Fruit fly (Drosophila melanogaster): ENCODE results near the gene fu.

dm6 chrX:18643057-18643656, 14.4 kb upstream of the fu start:
- TF ChIP-seq D1 (tag; optimal IDR thresholded peaks at IDR 0.05) (no peak), Snoo (tag; optimal IDR thresholded peaks at IDR 0.05) (no peak), gl (tag; optimal IDR thresholded peaks at IDR 0.05) (no peak), CG34367 (tag; optimal IDR thresholded peaks at IDR 0.05) (no peak), EcR (GFP tag; optimal IDR thresholded peaks at IDR 0.05) (no peak), CG17806 (tag; optimal IDR thresholded peaks at IDR 0.05) (no peak), fd96Ca (GFP tag; IDR thresholded peaks at IDR 0.05) (no peak), CG8159 (tag; optimal IDR thresholded peaks at IDR 0.05) (no peak)

All from whole organism, pupa.